Worm (Caenorhabditis elegans): ENCODE results near the gene odr-4.

Gene odr-4

ce11 chrIII:6736566-6736965 is 6.0 kb downstream of the odr-4 start, which contains the start of gene Y102E9.6:
Gene Y102E9.6, minus strand, starts transcription at chrIII:6736666.
- TF ChIP-seq hsf-1 (GFP tag; IDR thresholded peaks at IDR 0.05) (no peak), tbx-9 (tag; optimal IDR thresholded peaks at IDR 0.05; ENCODE audit: borderline replicate concordance) (no peak), rpc-1 (optimal IDR thresholded peaks at IDR 0.05) (no peak), rpc-1 (tag; optimal IDR thresholded peaks at IDR 0.05) (no peak), ztf-18 (tag; optimal IDR thresholded peaks at IDR 0.05) (no peak), nfya-2 (GFP tag; IDR thresholded peaks at IDR 0.05) (no peak), egl-18 (GFP tag; IDR thresholded peaks at IDR 0.05) (no peak), ceh-27 (GFP tag; optimal IDR thresholded peaks at IDR 0.05) (no peak), nhr-90 (tag; optimal IDR thresholded peaks at IDR 0.05) (no peak), madf-8 (GFP tag; conservative IDR thresholded peaks at IDR 0.05) (no peak), egrh-3 (GFP tag; IDR thresholded peaks at IDR 0.05) (no peak), T26A5.8 (tag; optimal IDR thresholded peaks at IDR 0.05) (no peak), ztf-25 (GFP tag; IDR thresholded peaks at IDR 0.05) (no peak), attf-6 (GFP tag; IDR thresholded peaks at IDR 0.05) (no peak), F57A8.1 (GFP tag; optimal IDR thresholded peaks at IDR 0.05) (no peak), Y56A3A.18 (GFP tag; IDR thresholded peaks at IDR 0.05) (no peak), ztf-26 (tag; optimal IDR thresholded peaks at IDR 0.05) (no peak), F23B12.7 (tag; optimal IDR thresholded peaks at IDR 0.05; ENCODE audit: insufficient read depth) (no peak), ceh-58 (GFP tag; IDR thresholded peaks at IDR 0.05) (no peak), F37B4.10 (GFP tag; IDR thresholded peaks at IDR 0.05) (no peak)

- TF ChIP-seq attf-6 (GFP tag; IDR thresholded peaks at IDR 0.05) = no peak
- TF ChIP-seq ama-1 (optimal IDR thresholded peaks at IDR 0.05) = no peak
- TF ChIP-seq ama-1 (GFP tag; optimal IDR thresholded peaks at IDR 0.05) = no peak
Measured at ce11 chrIII:6736971-6737370, 6.4 kb downstream of the odr-4 start, which contains the start of gene K07E12.2. Gene K07E12.2, plus strand, starts transcription at chrIII:6737271.

ce11 chrIII:6740072-6740471 is 9.5 kb downstream of the odr-4 start:
- TF ChIP-seq ceh-27 (GFP tag; optimal IDR thresholded peaks at IDR 0.05) (no peak), Y95B8A.8 (GFP tag; IDR thresholded peaks at IDR 0.05) (no peak), mxl-1 (tag; optimal IDR thresholded peaks at IDR 0.05) (no peak), efl-1 (GFP tag; optimal IDR thresholded peaks at IDR 0.05) (no peak), madf-6 (GFP tag; IDR thresholded peaks at IDR 0.05) (no peak), dox-1 (GFP tag; IDR thresholded peaks at IDR 0.05) (no peak), nhr-27 (tag; optimal IDR thresholded peaks at IDR 0.05) (no peak)

ce11 chrIII:6742597-6742996 is 12.0 kb downstream of the odr-4 start:
- TF ChIP-seq chd-7 (tag; optimal IDR thresholded peaks at IDR 0.05) (no peak), Y79H2A.3 (GFP tag; conservative IDR thresholded peaks at IDR 0.05) (no peak), sdz-38 (tag; optimal IDR thresholded peaks at IDR 0.05) (no peak), pha-4 (tag; optimal IDR thresholded peaks at IDR 0.05) (no peak), cebp-1 (GFP tag; IDR thresholded peaks at IDR 0.05) (no peak), cebp-1 (tag; optimal IDR thresholded peaks at IDR 0.05) (no peak), let-526 (GFP tag; IDR thresholded peaks at IDR 0.05) (no peak), mxl-1 (tag; optimal IDR thresholded peaks at IDR 0.05) (no peak), sea-2 (GFP tag; IDR thresholded peaks at IDR 0.05) (no peak), efl-1 (GFP tag; optimal IDR thresholded peaks at IDR 0.05) (no peak), F37B4.10 (GFP tag; IDR thresholded peaks at IDR 0.05) (no peak), B0035.1 (tag; optimal IDR thresholded peaks at IDR 0.05) (no peak), B0261.1 (tag; optimal IDR thresholded peaks at IDR 0.05) (no peak), T26A5.8 (tag; optimal IDR thresholded peaks at IDR 0.05) (no peak), nhr-27 (tag; optimal IDR thresholded peaks at IDR 0.05) (no peak), tbp1 (GFP tag; optimal IDR thresholded peaks at IDR 0.05) (no peak), madf-3 (GFP tag; IDR thresholded peaks at IDR 0.05) (no peak), snpc-4 (GFP tag; optimal IDR thresholded peaks at IDR 0.05) (no peak), snpc-4 (tag; optimal IDR thresholded peaks at IDR 0.05) (no peak)
